Worm (Caenorhabditis elegans): ENCODE results near the gene ani-1.

ani-1 gene

DNA sequence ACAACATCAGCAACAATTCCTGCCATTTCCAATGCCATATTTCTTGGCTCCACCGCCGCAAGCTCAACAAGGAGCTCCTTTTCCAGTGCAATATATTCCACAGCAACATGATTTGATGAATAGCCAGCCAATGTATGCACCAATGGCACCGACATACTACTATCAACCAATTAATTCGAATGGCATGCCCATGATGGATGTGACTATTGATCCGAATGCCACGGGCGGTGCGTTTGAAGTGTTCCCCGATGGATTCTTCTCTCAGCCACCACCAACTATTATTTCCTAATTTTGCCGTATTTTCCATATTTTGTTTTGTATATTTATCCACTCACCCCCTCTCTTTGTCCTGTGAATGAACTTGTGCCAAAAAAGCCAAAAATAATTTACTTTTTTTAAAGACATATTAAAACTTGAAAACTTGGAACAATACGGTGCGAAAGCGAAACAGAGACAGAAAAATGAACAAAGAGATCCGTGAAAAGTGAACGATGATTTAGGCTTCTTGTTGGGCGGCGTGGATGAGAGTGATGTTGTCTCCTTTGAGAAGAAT, 24.3 kb downstream of the ani-1 start:
- TF ChIP-seq ztf-25 (GFP tag; IDR thresholded peaks at IDR 0.05) (peak; percentile 28; the same call in 1 of the 2 replicates), nfyb-1 (GFP tag; IDR thresholded peaks at IDR 0.05) (0 out of 2 replicates have a peak, but pooled peaks have one; percentile 20), chd-7 (tag; optimal IDR thresholded peaks at IDR 0.05) (peak; percentile 51), lin-35 (GFP tag; optimal IDR thresholded peaks at IDR 0.05) (peak in 1 of 3 experiments; percentile 26), athp-1 (tag; optimal IDR thresholded peaks at IDR 0.05) (peak; percentile 69), Y53G8AR.9 (GFP tag; conservative IDR thresholded peaks at IDR 0.05) (peak; percentile 47; the same call in 1 of the 2 replicates), D2030.7 (GFP tag; IDR thresholded peaks at IDR 0.05) (peak; percentile 39), hrde-1 (tag; optimal IDR thresholded peaks at IDR 0.05; ENCODE audit: borderline replicate concordance) (peak; percentile 20), madf-10 (tag; optimal IDR thresholded peaks at IDR 0.05) (no peak), madf-6 (GFP tag; IDR thresholded peaks at IDR 0.05) (peak; percentile 62), xnd-1 (tag; optimal IDR thresholded peaks at IDR 0.05) (peak; percentile 13), snpc-3.4 (tag; optimal IDR thresholded peaks at IDR 0.05) (peak; percentile 34), somi-1 (GFP tag; optimal IDR thresholded peaks at IDR 0.05) (no peak), mcd-1 (GFP tag; IDR thresholded peaks at IDR 0.05) (peak; percentile 35; the same call in 1 of the 2 replicates), tbx-9 (tag; optimal IDR thresholded peaks at IDR 0.05; ENCODE audit: borderline replicate concordance) (no peak), Y95B8A.8 (GFP tag; IDR thresholded peaks at IDR 0.05) (peak; percentile 67), tbp1 (GFP tag; optimal IDR thresholded peaks at IDR 0.05) (peak; percentile 41), unc-130 (GFP tag; optimal IDR thresholded peaks at IDR 0.05) (peak; percentile 4), hsf-1 (GFP tag; IDR thresholded peaks at IDR 0.05) (0 out of 2 replicates have a peak, but pooled peaks have one; percentile 24), B0336.3 (GFP tag; IDR thresholded peaks at IDR 0.05) (peak; percentile 69), pha-4 (tag; optimal IDR thresholded peaks at IDR 0.05) (no peak), ztf-28 (GFP tag; IDR thresholded peaks at IDR 0.05) (no peak), F10E7.11 (tag; optimal IDR thresholded peaks at IDR 0.05) (peak; percentile 13), lsy-27 (tag; optimal IDR thresholded peaks at IDR 0.05; ENCODE audit: borderline replicate concordance, insufficient read depth) (no peak), die-1 (tag; optimal IDR thresholded peaks at IDR 0.05) (peak; percentile 24), ceh-58 (GFP tag; IDR thresholded peaks at IDR 0.05) (0 out of 2 replicates have a peak, but pooled peaks have one; percentile 54), cebp-1 (GFP tag; IDR thresholded peaks at IDR 0.05) (no peak), cebp-1 (tag; optimal IDR thresholded peaks at IDR 0.05) (peak; percentile 37), Y79H2A.3 (GFP tag; conservative IDR thresholded peaks at IDR 0.05) (peak; percentile 75; the same call in 1 of the 2 replicates), zim-3 (tag; optimal IDR thresholded peaks at IDR 0.05) (peak; percentile 28), ama-1 (optimal IDR thresholded peaks at IDR 0.05) (no peak), ama-1 (GFP tag; optimal IDR thresholded peaks at IDR 0.05) (peak in 1 of 2 experiments; percentile 9), F49E8.2 (tag; optimal IDR thresholded peaks at IDR 0.05; ENCODE audit: insufficient read depth) (peak; percentile 86), lin-54 (GFP tag; optimal IDR thresholded peaks at IDR 0.05) (peak; percentile 42), madf-8 (GFP tag; conservative IDR thresholded peaks at IDR 0.05) (peak; percentile 25; the same call in 1 of the 2 replicates), Y56A3A.18 (GFP tag; IDR thresholded peaks at IDR 0.05) (no peak)

DNA sequence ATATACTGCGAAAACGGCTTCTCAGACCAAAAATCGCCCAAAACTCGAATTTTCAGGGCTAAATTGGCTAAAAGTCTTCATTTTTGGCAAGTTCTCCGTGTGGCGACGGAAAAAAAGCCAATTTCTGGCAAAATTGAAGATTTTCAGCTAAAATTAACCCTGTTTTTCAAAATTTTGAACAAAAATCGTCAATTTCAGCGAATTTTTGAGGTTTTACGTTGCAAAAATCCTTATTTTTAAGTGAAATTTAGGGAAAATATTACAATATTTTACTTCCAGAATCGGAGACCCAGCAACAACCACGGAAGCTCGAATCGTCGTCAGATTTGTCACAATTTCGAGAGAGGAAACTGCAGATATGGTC, 24.9 kb downstream of the ani-1 start:
- peak; percentile 26 for TF ChIP-seq dpl-1 (GFP tag; optimal IDR thresholded peaks at IDR 0.05)
- no peak for TF ChIP-seq let-607 (tag; optimal IDR thresholded peaks at IDR 0.05)
- no peak for TF ChIP-seq gei-17 (GFP tag; optimal IDR thresholded peaks at IDR 0.05)
- TF ChIP-seq somi-1 (GFP tag; optimal IDR thresholded peaks at IDR 0.05): no peak
- TF ChIP-seq mcd-1 (GFP tag; IDR thresholded peaks at IDR 0.05): no peak
- TF ChIP-seq snpc-4 (GFP tag; optimal IDR thresholded peaks at IDR 0.05): peak; percentile 12
- TF ChIP-seq snpc-4 (tag; optimal IDR thresholded peaks at IDR 0.05): no peak

Measured in whole organism, young adult.